Fruit fly (Drosophila melanogaster): ENCODE results near the gene GstZ2.
A peak's percentile ranks its signal among the peaks of the same experiment; 100 is the strongest.

Gene GstZ2

dm6 chr3R:9503329-9504088 lies 43.1 kb upstream of the GstZ2 start (continued):
- no peak for TF ChIP-seq CG1602 (GFP tag; optimal IDR thresholded peaks at IDR 0.05)
- TF ChIP-seq CG12071 (GFP tag; optimal IDR thresholded peaks at IDR 0.05): no peak
- TF ChIP-seq CG31388 (GFP tag; optimal IDR thresholded peaks at IDR 0.05): no peak
- TF ChIP-seq Lpt (GFP tag; optimal IDR thresholded peaks at IDR 0.05): no peak
- no peak for TF ChIP-seq shn (GFP tag; optimal IDR thresholded peaks at IDR 0.05)
- peak; percentile 47; the same call in 1 of the 2 replicates for TF ChIP-seq crol (GFP tag; IDR thresholded peaks at IDR 0.05)
- no peak for TF ChIP-seq CG18011 (GFP tag; optimal IDR thresholded peaks at IDR 0.05)
- peak; percentile 16 for TF ChIP-seq nom (GFP tag; optimal IDR thresholded peaks at IDR 0.05)
- no peak for TF ChIP-seq pum (GFP tag; optimal IDR thresholded peaks at IDR 0.05)
- no peak for TF ChIP-seq CG12219 (GFP tag; optimal IDR thresholded peaks at IDR 0.05)
- no peak for TF ChIP-seq D (optimal IDR thresholded peaks at IDR 0.05)
- no peak for TF ChIP-seq D (GFP tag; optimal IDR thresholded peaks at IDR 0.05)
- no peak for TF ChIP-seq unc-4 (GFP tag; IDR thresholded peaks at IDR 0.05; ENCODE audit: partially characterized antibody)
- TF ChIP-seq gro (GFP tag; optimal IDR thresholded peaks at IDR 0.05): no peak
- TF ChIP-seq Opbp (GFP tag; IDR thresholded peaks at IDR 0.05; ENCODE audit: partially characterized antibody): no peak
- no peak for TF ChIP-seq Dbx (GFP tag; IDR thresholded peaks at IDR 0.05)
- peak; percentile 30 for TF ChIP-seq HLHmδ (GFP tag; optimal IDR thresholded peaks at IDR 0.05)
- TF ChIP-seq Med (GFP tag): peak; percentile 7
- TF ChIP-seq tna (GFP tag; IDR thresholded peaks at IDR 0.05; ENCODE audit: partially characterized antibody): no peak
- TF ChIP-seq CG14965 (GFP tag; optimal IDR thresholded peaks at IDR 0.05; ENCODE audit: borderline replicate concordance): no peak
- no peak for TF ChIP-seq corto (GFP tag; optimal IDR thresholded peaks at IDR 0.05)
- 0 out of 3 replicates have a peak, but pooled peaks have one; percentile 4 for TF ChIP-seq zfh1 (GFP tag; IDR thresholded peaks at IDR 0.05)
- TF ChIP-seq twi (tag; optimal IDR thresholded peaks at IDR 0.05): peak; percentile 99
- no peak for TF ChIP-seq CG10366 (GFP tag; IDR thresholded peaks at IDR 0.05)
- TF ChIP-seq Atf3 (GFP tag; optimal IDR thresholded peaks at IDR 0.05): no peak
- TF ChIP-seq Ets97D (GFP tag; optimal IDR thresholded peaks at IDR 0.05): peak; percentile 35
- TF ChIP-seq CG15011 (GFP tag; optimal IDR thresholded peaks at IDR 0.05): no peak
- TF ChIP-seq CG13775 (GFP tag; optimal IDR thresholded peaks at IDR 0.05): no peak
- peak; percentile 11 for TF ChIP-seq CG1603 (tag; optimal IDR thresholded peaks at IDR 0.05)

- peak; percentile 29 for TF ChIP-seq CG7987 (GFP tag; optimal IDR thresholded peaks at IDR 0.05)
- no peak for TF ChIP-seq Meics (GFP tag; optimal IDR thresholded peaks at IDR 0.05)
- TF ChIP-seq lov (optimal IDR thresholded peaks at IDR 0.05): no peak
- peak; percentile 58; the same call in 1 of the 3 replicates for TF ChIP-seq lov (GFP tag; IDR thresholded peaks at IDR 0.05)
- TF ChIP-seq HLHmδ (GFP tag; optimal IDR thresholded peaks at IDR 0.05): peak; percentile 90
- no peak for TF ChIP-seq CG31441 (GFP tag; IDR thresholded peaks at IDR 0.05)
- TF ChIP-seq Opbp (GFP tag; IDR thresholded peaks at IDR 0.05; ENCODE audit: partially characterized antibody): peak; percentile 30; the same call in 1 of the 3 replicates
- peak; percentile 57; the same call in 1 of the 4 replicates for TF ChIP-seq Dll (GFP tag; IDR thresholded peaks at IDR 0.05; ENCODE audit: partially characterized antibody)
- no peak for TF ChIP-seq NC2α (GFP tag; optimal IDR thresholded peaks at IDR 0.05)
- TF ChIP-seq MBD-R2 (GFP tag; IDR thresholded peaks at IDR 0.05): no peak
- TF ChIP-seq CG15514 (GFP tag; optimal IDR thresholded peaks at IDR 0.05): peak; percentile 20
- peak; percentile 83 for TF ChIP-seq sens (GFP tag)
- no peak for TF ChIP-seq dpn (GFP tag; optimal IDR thresholded peaks at IDR 0.05)
- no peak for TF ChIP-seq Lhr (GFP tag; optimal IDR thresholded peaks at IDR 0.05)
- peak; percentile 18 for TF ChIP-seq CG13894 (tag; optimal IDR thresholded peaks at IDR 0.05)
- no peak for TF ChIP-seq Dfd (GFP tag; optimal IDR thresholded peaks at IDR 0.05)
- TF ChIP-seq CG16779 (GFP tag; IDR thresholded peaks at IDR 0.05): peak; percentile 49; the same call in 1 of the 2 replicates
- TF ChIP-seq lilli (GFP tag; optimal IDR thresholded peaks at IDR 0.05): peak; percentile 34
- TF ChIP-seq CG10959 (GFP tag; IDR thresholded peaks at IDR 0.05): no peak
- TF ChIP-seq Fer1 (GFP tag; optimal IDR thresholded peaks at IDR 0.05): peak; percentile 51
- TF ChIP-seq CG3407 (GFP tag; optimal IDR thresholded peaks at IDR 0.05): no peak
- TF ChIP-seq CG8924 (tag; optimal IDR thresholded peaks at IDR 0.05): peak; percentile 20
- no peak for TF ChIP-seq CG17361 (GFP tag; IDR thresholded peaks at IDR 0.05)
- 0 out of 3 replicates have a peak, but pooled peaks have one; percentile 22 for TF ChIP-seq so (GFP tag; IDR thresholded peaks at IDR 0.05)
Observed at dm6 chr3R:9502416-9502763, 41.9 kb upstream of the GstZ2 start, which contains the start of gene RhoL. RhoL (minus strand) TSS chr3R:9502581.
